Fruit fly (Drosophila melanogaster): ENCODE data around the gene CG4884.
A peak's percentile ranks its signal among the peaks of the same experiment; 100 is the strongest.

Gene CG4884

dm6 chr3R:27946555-27947204 lies 12.4 kb downstream of the CG4884 start (continued):
- TF ChIP-seq shn (GFP tag; optimal IDR thresholded peaks at IDR 0.05) (no peak), CG12104 (GFP tag; optimal IDR thresholded peaks at IDR 0.05) (peak; percentile 27), abd-A (tag; optimal IDR thresholded peaks at IDR 0.05) (no peak), mld (GFP tag; IDR thresholded peaks at IDR 0.05; ENCODE audit: partially characterized antibody) (no peak), Hr78 (GFP tag; optimal IDR thresholded peaks at IDR 0.05) (no peak), Hr51 (GFP tag; optimal IDR thresholded peaks at IDR 0.05) (no peak), CG7839 (tag; optimal IDR thresholded peaks at IDR 0.05) (no peak), Dip2 (GFP tag; IDR thresholded peaks at IDR 0.05) (no peak), gem (tag; optimal IDR thresholded peaks at IDR 0.05) (peak; percentile 16), Hand (GFP tag; optimal IDR thresholded peaks at IDR 0.05) (no peak), C15 (GFP tag; IDR thresholded peaks at IDR 0.05) (no peak), Oaz (GFP tag; IDR thresholded peaks at IDR 0.05) (no peak), CG4730 (GFP tag; IDR thresholded peaks at IDR 0.05) (no peak), Fer2 (tag; optimal IDR thresholded peaks at IDR 0.05) (no peak), CG14965 (GFP tag; optimal IDR thresholded peaks at IDR 0.05; ENCODE audit: borderline replicate concordance) (no peak), CG16813 (GFP tag; IDR thresholded peaks at IDR 0.05; ENCODE audit: partially characterized antibody) (no peak), slbo (GFP tag; IDR thresholded peaks at IDR 0.05) (no peak), Hr3 (GFP tag; optimal IDR thresholded peaks at IDR 0.05) (no peak), chm (GFP tag; IDR thresholded peaks at IDR 0.05) (no peak), salm (tag; optimal IDR thresholded peaks at IDR 0.05) (no peak), CG10147 (GFP tag; optimal IDR thresholded peaks at IDR 0.05) (no peak), dpn (GFP tag; optimal IDR thresholded peaks at IDR 0.05) (no peak), tio (GFP tag; optimal IDR thresholded peaks at IDR 0.05) (no peak), CG7372 (GFP tag; IDR thresholded peaks at IDR 0.05) (no peak), nmo (GFP tag; optimal IDR thresholded peaks at IDR 0.05) (no peak), sima (GFP tag; optimal IDR thresholded peaks at IDR 0.05) (no peak), Dll (GFP tag; IDR thresholded peaks at IDR 0.05; ENCODE audit: partially characterized antibody) (no peak), CG17186 (GFP tag; optimal IDR thresholded peaks at IDR 0.05) (no peak), CG14441 (GFP tag; IDR thresholded peaks at IDR 0.05) (no peak), CG33213 (GFP tag; optimal IDR thresholded peaks at IDR 0.05) (no peak), nom (GFP tag; optimal IDR thresholded peaks at IDR 0.05) (no peak), CG11560 (tag; IDR thresholded peaks at IDR 0.05) (no peak), Deaf1 (tag; optimal IDR thresholded peaks at IDR 0.05) (no peak), exex (tag; optimal IDR thresholded peaks at IDR 0.05) (peak; percentile 88), CG2129 (GFP tag; IDR thresholded peaks at IDR 0.05; ENCODE audit: partially characterized antibody) (no peak), CG11504 (tag; optimal IDR thresholded peaks at IDR 0.05) (no peak), inv (GFP tag; IDR thresholded peaks at IDR 0.05; ENCODE audit: partially characterized antibody) (no peak), Doc2 (GFP tag; IDR thresholded peaks at IDR 0.05) (no peak), Ravus (GFP tag; IDR thresholded peaks at IDR 0.05) (no peak), Asciz (GFP tag; optimal IDR thresholded peaks at IDR 0.05) (peak; percentile 29), NK7.1 (GFP tag; optimal IDR thresholded peaks at IDR 0.05) (no peak), mirr (GFP tag; optimal IDR thresholded peaks at IDR 0.05) (peak; percentile 72), CG34422 (GFP tag; IDR thresholded peaks at IDR 0.05) (no peak), CG8089 (GFP tag; optimal IDR thresholded peaks at IDR 0.05) (no peak), corto (GFP tag; optimal IDR thresholded peaks at IDR 0.05) (no peak), HLHmδ (GFP tag; optimal IDR thresholded peaks at IDR 0.05) (peak; percentile 55), CG32772 (GFP tag; IDR thresholded peaks at IDR 0.05) (no peak), stc (GFP tag; IDR thresholded peaks at IDR 0.05) (no peak), GATAe (GFP tag; conservative IDR thresholded peaks at IDR 0.05) (peak; percentile 71), kay (GFP tag; optimal IDR thresholded peaks at IDR 0.05) (no peak)
